Worm (Caenorhabditis elegans): ENCODE measurements around the gene lido-9.

ce11 chrII:3030416-3030815 is 29.8 kb downstream of the lido-9 start:
- no peak for TF ChIP-seq nhr-76 (tag; optimal IDR thresholded peaks at IDR 0.05)
- no peak for TF ChIP-seq C04F5.9 (tag; optimal IDR thresholded peaks at IDR 0.05)
- no peak for TF ChIP-seq fos-1 (tag; optimal IDR thresholded peaks at IDR 0.05)
- no peak for TF ChIP-seq nhr-237 (tag; optimal IDR thresholded peaks at IDR 0.05)
- no peak for TF ChIP-seq aly-2 (tag; optimal IDR thresholded peaks at IDR 0.05)
- TF ChIP-seq dsc-1 (tag; optimal IDR thresholded peaks at IDR 0.05), result no peak
- no peak for TF ChIP-seq nhr-77 (tag; optimal IDR thresholded peaks at IDR 0.05)
- no peak for TF ChIP-seq skn-1 (tag; optimal IDR thresholded peaks at IDR 0.05)
- no peak for TF ChIP-seq egl-27 (tag; optimal IDR thresholded peaks at IDR 0.05)
- no peak for TF ChIP-seq nhr-12 (tag; optimal IDR thresholded peaks at IDR 0.05)
- TF ChIP-seq aha-1 (tag; optimal IDR thresholded peaks at IDR 0.05), result no peak
